Worm (Caenorhabditis elegans) whole organism, mixed stage, embryonic: ENCODE data around the gene vha-17.

ENCODE experiments used
- ces-1 ChIP-seq: fragments of 150-350 bp; optimal IDR thresholded peaks from 2 replicates; lab custom pipeline; 2014; ENCODE audit warnings: missing biosample characterization, missing genetic modification reagents, missing genetic modification characterization
- elt-1 ChIP-seq: sonication (generic microtip); optimal IDR thresholded peaks from 2 replicates; lab custom pipeline; 2017; ENCODE audit warnings: missing genetic modification characterization, mild to moderate bottlenecking, missing compliant biosample characterization, antibody characterized with exemption, moderate library complexity, borderline replicate concordance; ENCODE audit not compliant: insufficient read depth
- elt-3 ChIP-seq: fragments of 150-350 bp; optimal IDR thresholded peaks from 2 replicates; lab custom pipeline; 2014; ENCODE audit warnings: missing biosample characterization, missing genetic modification characterization
- lsy-2 ChIP-seq: fragments of 150-350 bp; optimal IDR thresholded peaks from 2 replicates; lab custom pipeline; 2014; ENCODE audit warnings: missing biosample characterization, missing genetic modification characterization
- mep-1 ChIP-seq: fragments of 150-350 bp; optimal IDR thresholded peaks from 2 replicates; lab custom pipeline; 2017; ENCODE audit warnings: missing biosample characterization, missing genetic modification reagents, missing genetic modification characterization, inconsistent platforms
- nhr-12 ChIP-seq: fragments of 150-350 bp; optimal IDR thresholded peaks from 2 replicates; lab custom pipeline; 2014; ENCODE audit warnings: missing biosample characterization, missing genetic modification characterization
- nhr-237 ChIP-seq: fragments of 150-350 bp; optimal IDR thresholded peaks from 2 replicates; lab custom pipeline; 2014; ENCODE audit warnings: missing biosample characterization, missing genetic modification characterization
- nhr-76 ChIP-seq: sonication (generic microtip); optimal IDR thresholded peaks from 2 replicates; lab custom pipeline; 2017; ENCODE audit warnings: missing biosample characterization, missing genetic modification characterization
- pha-4 ChIP-seq: fragments of 150-350 bp; optimal IDR thresholded peaks from 2 replicates; lab custom pipeline; 2018; ENCODE audit warnings: missing biosample characterization, missing genetic modification reagents, missing genetic modification characterization
- sem-2 ChIP-seq: fragments of 200-800 bp; sonication (Bioruptor generic); optimal IDR thresholded peaks from 2 replicates; lab custom pipeline; 2018; ENCODE audit warnings: mild to moderate bottlenecking, missing genetic modification characterization, missing compliant biosample characterization
- sptf-1 ChIP-seq: sonication (generic microtip); optimal IDR thresholded peaks from 2 replicates; lab custom pipeline; 2017; ENCODE audit warnings: mild to moderate bottlenecking, missing genetic modification characterization, moderate library complexity, missing compliant biosample characterization

DNA sequence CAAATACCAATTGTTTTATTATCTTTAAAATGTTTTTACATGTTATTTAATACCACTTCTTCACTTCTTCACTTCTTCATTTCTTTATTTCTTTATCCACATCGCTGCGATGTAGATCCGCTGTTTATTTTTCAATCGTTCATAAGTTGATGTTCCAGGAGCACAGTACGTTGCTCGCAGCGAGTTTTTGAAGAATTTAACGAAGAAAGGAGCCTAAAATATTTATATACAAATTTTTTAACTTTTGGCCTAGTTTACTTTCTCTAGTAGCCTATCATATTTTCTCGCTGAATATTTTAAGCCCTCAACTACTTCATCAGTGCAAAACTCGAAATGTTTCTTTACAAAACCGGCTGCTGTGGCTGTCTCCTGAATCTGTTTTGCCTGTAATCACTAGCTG lies 3.5 kb upstream of the vha-17 start:
- no peak for TF ChIP-seq nhr-12
- TF ChIP-seq nhr-237 = no peak
- no peak for TF ChIP-seq pha-4
- no peak for TF ChIP-seq elt-1 (tag; lab: Kevin White, UChicago)
- no peak for TF ChIP-seq ces-1 (GFP tag; lab: Kevin White, UChicago)
- TF ChIP-seq elt-3 (tag; lab: Kevin White, UChicago) = no peak
- TF ChIP-seq mep-1 (tag; lab: Kevin White, UChicago) = no peak
- no peak for TF ChIP-seq sem-2 (GFP tag; lab: Kevin White, UChicago)
- TF ChIP-seq nhr-76 (tag; lab: Kevin White, UChicago) = no peak
- TF ChIP-seq lsy-2 (tag; lab: Kevin White, UChicago) = no peak
- no peak for TF ChIP-seq sptf-1 (tag; lab: Kevin White, UChicago)
